Worm (Caenorhabditis elegans): Measurements from ENCODE around the gene abcx-1.

DNA sequence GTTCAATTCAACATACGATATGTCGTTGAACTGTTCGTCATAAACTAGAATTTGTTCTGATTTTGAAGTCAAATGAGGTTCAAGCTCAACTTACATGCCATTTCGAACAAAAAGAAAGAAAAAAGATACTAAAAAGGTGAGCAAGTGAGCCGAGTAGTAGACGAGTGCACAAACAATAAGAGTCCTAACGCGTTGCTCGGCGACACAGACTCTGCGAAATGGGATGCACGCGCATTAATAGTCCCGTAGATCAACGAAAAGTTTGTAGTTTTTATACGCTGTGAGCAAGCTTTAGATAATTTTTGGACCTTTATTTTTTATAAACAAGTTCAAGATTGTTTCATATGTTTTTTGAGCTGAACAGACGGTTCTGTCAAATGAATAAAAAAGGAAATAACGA, 3.3 kb upstream of the abcx-1 start, which contains the start of gene C56E6.4:
- no peak for TF ChIP-seq lin-13 (GFP tag; optimal IDR thresholded peaks at IDR 0.05)
- TF ChIP-seq nhr-12 (tag; optimal IDR thresholded peaks at IDR 0.05), result no peak
- no peak for TF ChIP-seq nhr-6 (tag; optimal IDR thresholded peaks at IDR 0.05)
- no peak for TF ChIP-seq nhr-237 (tag; optimal IDR thresholded peaks at IDR 0.05)
- no peak for TF ChIP-seq aly-2 (tag; optimal IDR thresholded peaks at IDR 0.05)
- no peak for TF ChIP-seq zag-1 (tag; optimal IDR thresholded peaks at IDR 0.05)
- no peak for TF ChIP-seq nhr-23 (tag; optimal IDR thresholded peaks at IDR 0.05)
- no peak for TF ChIP-seq lin-11 (tag; optimal IDR thresholded peaks at IDR 0.05)
- TF ChIP-seq elt-3 (tag; optimal IDR thresholded peaks at IDR 0.05), result no peak
- TF ChIP-seq egl-27 (tag; optimal IDR thresholded peaks at IDR 0.05), result no peak
- TF ChIP-seq ZK546.5 (tag; optimal IDR thresholded peaks at IDR 0.05), result no peak
- TF ChIP-seq skn-1 (tag; optimal IDR thresholded peaks at IDR 0.05), result no peak
- no peak for TF ChIP-seq Y55F3AM.14 (GFP tag; optimal IDR thresholded peaks at IDR 0.05)
- TF ChIP-seq ceh-82 (tag; optimal IDR thresholded peaks at IDR 0.05), result no peak

Data from whole organism, L2 larva.